Worm (Caenorhabditis elegans) whole organism, young adult: ENCODE results near the gene atf-7.

Source experiments
- F37B4.10 ChIP-seq: fragments of 200-800 bp; sonication (Bioruptor generic); IDR thresholded peaks from 2 replicates; pipeline ENCODE4 v1.3.6; 2022; ENCODE audit warnings: missing genetic modification characterization, missing compliant biosample characterization
- T07F8.4 ChIP-seq: sonication (generic microtip); optimal IDR thresholded peaks from 2 replicates; lab custom pipeline; 2016; ENCODE audit warnings: mild to moderate bottlenecking, missing genetic modification characterization, moderate library complexity, missing compliant biosample characterization
- Y95B8A.8 ChIP-seq: fragments of 200-800 bp; sonication (Bioruptor generic); IDR thresholded peaks from 2 replicates; pipeline ENCODE4 v1.3.6; 2022; ENCODE audit warnings: missing genetic modification reagents, missing genetic modification characterization, missing compliant biosample characterization
- ceh-40 ChIP-seq: fragments of 200-800 bp; sonication (Bioruptor generic); IDR thresholded peaks from 2 replicates; pipeline ENCODE4 v1.3.6; 2022; ENCODE audit warnings: missing genetic modification characterization, missing compliant biosample characterization
- fkh-3 ChIP-seq: sonication (generic microtip); optimal IDR thresholded peaks from 2 replicates; lab custom pipeline; 2016; ENCODE audit warnings: mild to moderate bottlenecking, missing genetic modification characterization, missing compliant biosample characterization
- rpc-1 ChIP-seq, 2 experiments: fragments of 150-350 bp in 1 of 2; sonication (generic microtip) in 1 of 2; optimal IDR thresholded peaks; 2 replicates each; lab custom pipeline; 2014 to 2018; ENCODE audit warnings: missing biosample characterization in 1 of 2, missing genetic modification characterization in 1 of 2, missing genetic modification reagents in 1 of 2, missing genotype in 1 of 2
- snpc-1.3 ChIP-seq: sonication (generic microtip); optimal IDR thresholded peaks from 2 replicates; lab custom pipeline; 2017; ENCODE audit warnings: missing genetic modification characterization, mild to moderate bottlenecking, missing compliant biosample characterization, antibody characterized with exemption, moderate library complexity, missing genotype, missing genetic modification reagents; ENCODE audit not compliant: insufficient read depth

DNA sequence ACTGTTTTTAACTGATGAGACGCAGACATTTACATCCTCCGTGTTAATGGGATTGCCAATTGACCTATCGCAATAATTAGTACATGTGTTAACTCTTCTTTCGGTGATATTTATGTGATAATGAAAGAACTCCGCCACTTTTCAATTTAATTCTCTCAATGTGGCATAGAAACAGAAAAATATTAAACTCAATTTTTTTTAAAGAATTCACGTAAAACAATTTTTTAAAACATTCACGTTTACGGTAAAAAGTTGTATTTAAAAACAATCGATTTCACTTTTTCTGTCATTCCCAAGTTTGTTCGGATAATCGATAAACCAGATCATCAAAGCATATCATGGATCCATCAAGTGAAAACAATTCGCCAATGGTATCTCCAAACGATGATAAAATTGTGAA lies 30.0 kb downstream of the atf-7 start, which contains the start of gene mstr-2:
- TF ChIP-seq F37B4.10 (GFP tag; lab: Robert Waterston, UW) (no peak), Y95B8A.8 (no peak), rpc-1 (optimal IDR thresholded peaks at IDR 0.05; lab: Kevin White, UChicago) (no peak), rpc-1 (tag; optimal IDR thresholded peaks at IDR 0.05; lab: Kevin White, UChicago) (no peak), snpc-1.3 (tag; lab: Kevin White, UChicago) (no peak), T07F8.4 (tag; lab: Kevin White, UChicago) (no peak), fkh-3 (no peak), ceh-40 (GFP tag; lab: Robert Waterston, UW) (no peak)
